Worm (Caenorhabditis elegans) whole organism, mixed stage, embryonic: ENCODE data around the gene F59F3.6.

Experiments
- lsy-2 ChIP-seq: fragments of 150-350 bp; optimal IDR thresholded peaks from 2 replicates; lab custom pipeline; 2014; ENCODE audit warnings: missing biosample characterization, missing genetic modification characterization
- mab-5 ChIP-seq: fragments of 150-350 bp; optimal IDR thresholded peaks from 2 replicates; lab custom pipeline; 2014; ENCODE audit warnings: missing biosample characterization, missing genetic modification characterization
- nhr-28 ChIP-seq: fragments of 150-350 bp; optimal IDR thresholded peaks from 2 replicates; lab custom pipeline; 2014; ENCODE audit warnings: missing biosample characterization, missing genetic modification characterization
- pha-4 ChIP-seq: fragments of 150-350 bp; optimal IDR thresholded peaks from 2 replicates; lab custom pipeline; 2018; ENCODE audit warnings: missing biosample characterization, missing genetic modification reagents, missing genetic modification characterization
- unc-39 ChIP-seq: fragments of 150-350 bp; optimal IDR thresholded peaks from 2 replicates; lab custom pipeline; 2014; ENCODE audit warnings: missing biosample characterization, missing genetic modification characterization
- zip-8 ChIP-seq: fragments of 150-350 bp; optimal IDR thresholded peaks from 2 replicates; lab custom pipeline; 2014; ENCODE audit warnings: missing biosample characterization, missing genetic modification characterization

ce11 chrX:10961724-10962123, 37.4 kb downstream of the F59F3.6 start:
- TF ChIP-seq pha-4 (tag; lab: Kevin White, UChicago) (no peak), lsy-2 (tag; lab: Kevin White, UChicago) (no peak), unc-39 (tag; lab: Kevin White, UChicago) (no peak), zip-8 (tag; lab: Kevin White, UChicago) (no peak), nhr-28 (tag; lab: Kevin White, UChicago) (no peak), mab-5 (tag; lab: Kevin White, UChicago) (no peak)
